Fruit fly (Drosophila melanogaster): Measurements from ENCODE around the gene JhI-21.

The JhI-21 gene

dm6 chr2L:12007331-12007791 lies 48.5 kb downstream of the JhI-21 start:
- TF ChIP-seq CG7101 (tag; optimal IDR thresholded peaks at IDR 0.05) (peak; percentile 48), CG14711 (tag; optimal IDR thresholded peaks at IDR 0.05) (peak; percentile 55), bab1 (GFP tag; optimal IDR thresholded peaks at IDR 0.05) (peak; percentile 92), Clk (GFP tag; optimal IDR thresholded peaks at IDR 0.05) (peak; percentile 81), tj (GFP tag; optimal IDR thresholded peaks at IDR 0.05) (peak; percentile 67), CG12768 (GFP tag; optimal IDR thresholded peaks at IDR 0.05) (peak; percentile 91), CG7045 (GFP tag; optimal IDR thresholded peaks at IDR 0.05) (peak; percentile 70), ovo (GFP tag; optimal IDR thresholded peaks at IDR 0.05) (peak; percentile 88), toe (GFP tag; optimal IDR thresholded peaks at IDR 0.05) (peak; percentile 73), CG33017 (tag; optimal IDR thresholded peaks at IDR 0.05) (peak; percentile 63), Crg-1 (GFP tag; optimal IDR thresholded peaks at IDR 0.05) (peak; percentile 21), cnc (optimal IDR thresholded peaks at IDR 0.05) (no peak), kay (GFP tag; ENCODE audit: borderline replicate concordance) (peak; percentile 95), Mnt (GFP tag; optimal IDR thresholded peaks at IDR 0.05) (peak; percentile 91), CG1620 (GFP tag; optimal IDR thresholded peaks at IDR 0.05) (peak; percentile 57), cic (GFP tag; optimal IDR thresholded peaks at IDR 0.05) (peak; percentile 97), CG11617 (GFP tag; optimal IDR thresholded peaks at IDR 0.05) (peak; percentile 69), CG5204 (GFP tag; optimal IDR thresholded peaks at IDR 0.05) (peak; percentile 11), pad (GFP tag; optimal IDR thresholded peaks at IDR 0.05) (peak; percentile 78), Hr96 (GFP tag; optimal IDR thresholded peaks at IDR 0.05) (peak; percentile 87)

dm6 chr2L:12006397-12007330 lies 49.2 kb downstream of the JhI-21 start:
- TF ChIP-seq Clk (GFP tag; optimal IDR thresholded peaks at IDR 0.05), result peak; percentile 41
- peak; percentile 79 for TF ChIP-seq toe (GFP tag; optimal IDR thresholded peaks at IDR 0.05)
- no peak for TF ChIP-seq Mnt (GFP tag; optimal IDR thresholded peaks at IDR 0.05)
- peak; percentile 62 for TF ChIP-seq Hr96 (GFP tag; optimal IDR thresholded peaks at IDR 0.05)
- TF ChIP-seq CG7045 (GFP tag; optimal IDR thresholded peaks at IDR 0.05), result peak; percentile 87
- no peak for TF ChIP-seq cnc (optimal IDR thresholded peaks at IDR 0.05)
- TF ChIP-seq CG1620 (GFP tag; optimal IDR thresholded peaks at IDR 0.05), result peak; percentile 53
- peak; percentile 80 for TF ChIP-seq bab1 (GFP tag; optimal IDR thresholded peaks at IDR 0.05)
- TF ChIP-seq tj (GFP tag; optimal IDR thresholded peaks at IDR 0.05), result peak; percentile 63
- peak; percentile 86 for TF ChIP-seq CG7101 (tag; optimal IDR thresholded peaks at IDR 0.05)
- peak; percentile 98 for TF ChIP-seq pad (GFP tag; optimal IDR thresholded peaks at IDR 0.05)
- peak; percentile 93 for TF ChIP-seq kay (GFP tag; ENCODE audit: borderline replicate concordance)
- peak; percentile 72 for TF ChIP-seq CG5204 (GFP tag; optimal IDR thresholded peaks at IDR 0.05)
- TF ChIP-seq cic (GFP tag; optimal IDR thresholded peaks at IDR 0.05), result no peak
- TF ChIP-seq CG12768 (GFP tag; optimal IDR thresholded peaks at IDR 0.05), result peak; percentile 72
- TF ChIP-seq CG11617 (GFP tag; optimal IDR thresholded peaks at IDR 0.05), result peak; percentile 90
- peak; percentile 69 for TF ChIP-seq Crg-1 (GFP tag; optimal IDR thresholded peaks at IDR 0.05)
- peak; percentile 68 for TF ChIP-seq ovo (GFP tag; optimal IDR thresholded peaks at IDR 0.05)
- peak; percentile 94 for TF ChIP-seq CG33017 (tag; optimal IDR thresholded peaks at IDR 0.05)
- peak; percentile 77 for TF ChIP-seq CG14711 (tag; optimal IDR thresholded peaks at IDR 0.05)

dm6 chr2L:12005436-12006396 lies 50.1 kb downstream of the JhI-21 start:
- TF ChIP-seq CG5204 (GFP tag; optimal IDR thresholded peaks at IDR 0.05) (no peak), Crg-1 (GFP tag; optimal IDR thresholded peaks at IDR 0.05) (peak; percentile 35), pad (GFP tag; optimal IDR thresholded peaks at IDR 0.05) (peak; percentile 93), Hr96 (GFP tag; optimal IDR thresholded peaks at IDR 0.05) (no peak), toe (GFP tag; optimal IDR thresholded peaks at IDR 0.05) (no peak), CG12768 (GFP tag; optimal IDR thresholded peaks at IDR 0.05) (peak; percentile 67), cnc (optimal IDR thresholded peaks at IDR 0.05) (no peak), CG33017 (tag; optimal IDR thresholded peaks at IDR 0.05) (no peak), tj (GFP tag; optimal IDR thresholded peaks at IDR 0.05) (peak; percentile 11), ovo (GFP tag; optimal IDR thresholded peaks at IDR 0.05) (peak; percentile 60), CG1620 (GFP tag; optimal IDR thresholded peaks at IDR 0.05) (no peak), CG14711 (tag; optimal IDR thresholded peaks at IDR 0.05) (no peak), CG7101 (tag; optimal IDR thresholded peaks at IDR 0.05) (no peak), cic (GFP tag; optimal IDR thresholded peaks at IDR 0.05) (peak; percentile 6), Clk (GFP tag; optimal IDR thresholded peaks at IDR 0.05) (no peak)

DNA sequence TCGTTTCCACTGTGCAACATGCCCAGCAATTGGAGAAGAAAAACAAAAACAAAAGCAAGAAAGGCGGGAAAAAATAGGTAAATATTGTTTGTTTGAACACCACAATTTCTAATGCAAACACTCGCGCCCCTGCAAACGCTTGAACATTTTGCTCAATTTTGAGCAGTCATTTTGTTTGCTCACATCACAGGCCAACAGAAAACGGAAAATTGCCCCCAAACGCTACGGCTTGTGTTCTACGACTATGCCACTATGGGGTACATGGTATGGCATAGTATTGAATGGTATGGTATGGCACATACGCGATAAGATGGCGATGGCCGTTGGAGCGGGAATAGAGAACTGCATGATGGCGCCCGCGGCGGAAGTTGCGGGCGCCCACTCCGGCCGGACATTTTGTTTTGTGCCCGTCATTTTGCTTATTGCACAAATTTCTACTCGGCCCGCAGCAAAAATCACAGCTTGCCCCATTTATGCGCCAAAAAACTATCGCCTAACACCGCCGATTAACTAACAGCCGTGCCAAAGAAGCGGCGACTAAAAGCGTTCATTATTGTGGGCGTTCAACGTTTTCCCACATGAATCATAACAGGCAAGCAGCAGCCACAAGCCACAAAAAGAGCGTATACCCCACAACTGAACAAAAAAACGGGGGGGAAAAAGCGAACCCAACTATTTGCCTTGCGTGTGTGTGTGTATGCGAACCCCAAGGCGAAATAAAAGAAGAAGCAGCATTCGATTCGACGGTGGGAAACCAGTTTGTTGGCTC lies 51.4 kb downstream of the JhI-21 start:
- TF ChIP-seq pad (GFP tag; optimal IDR thresholded peaks at IDR 0.05) (no peak), Crg-1 (GFP tag; optimal IDR thresholded peaks at IDR 0.05) (no peak), ovo (GFP tag; optimal IDR thresholded peaks at IDR 0.05) (no peak), Mnt (GFP tag; optimal IDR thresholded peaks at IDR 0.05) (no peak), cic (GFP tag; optimal IDR thresholded peaks at IDR 0.05) (no peak), cnc (optimal IDR thresholded peaks at IDR 0.05) (peak in 1 of 2 experiments; percentile 15), CG5204 (GFP tag; optimal IDR thresholded peaks at IDR 0.05) (peak; percentile 48), CG11617 (GFP tag; optimal IDR thresholded peaks at IDR 0.05) (no peak), kay (GFP tag; ENCODE audit: borderline replicate concordance) (peak; percentile 94), CG7101 (tag; optimal IDR thresholded peaks at IDR 0.05) (peak; percentile 15), tj (GFP tag; optimal IDR thresholded peaks at IDR 0.05) (no peak), CG12768 (GFP tag; optimal IDR thresholded peaks at IDR 0.05) (no peak), Clk (GFP tag; optimal IDR thresholded peaks at IDR 0.05) (no peak), CG1620 (GFP tag; optimal IDR thresholded peaks at IDR 0.05) (no peak), CG7045 (GFP tag; optimal IDR thresholded peaks at IDR 0.05) (no peak), toe (GFP tag; optimal IDR thresholded peaks at IDR 0.05) (peak; percentile 37), CG33017 (tag; optimal IDR thresholded peaks at IDR 0.05) (peak; percentile 58), Hr96 (GFP tag; optimal IDR thresholded peaks at IDR 0.05) (no peak), bab1 (GFP tag; optimal IDR thresholded peaks at IDR 0.05) (no peak), CG14711 (tag; optimal IDR thresholded peaks at IDR 0.05) (peak; percentile 19)

All from whole organism, adult.